Worm (Caenorhabditis elegans): ENCODE results near the gene F49F1.18.
"Not testable (repeated sequence)": the region's sequence is repeated elsewhere in the genome, so short reads cannot be mapped to it uniquely, and the experiment has no call there.

The F49F1.18 gene

DNA sequence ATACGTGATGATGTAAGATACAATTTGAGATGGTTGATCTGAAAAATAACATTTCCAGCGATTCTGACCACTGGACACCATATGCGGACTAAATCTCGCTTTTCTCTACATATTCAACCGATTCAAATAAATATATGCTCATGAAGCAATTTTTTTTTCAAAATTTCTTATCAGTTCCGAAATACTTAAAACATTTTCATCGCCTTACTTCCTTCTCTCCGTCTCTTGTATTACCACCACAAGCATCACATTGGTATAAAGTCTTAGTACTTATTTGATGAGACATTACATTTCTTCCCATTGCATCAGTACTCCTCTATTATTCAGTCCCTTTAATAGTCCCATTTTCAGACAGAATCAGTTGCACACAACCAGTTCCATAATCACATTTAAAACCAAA, 14.5 kb upstream of the F49F1.18 start, which contains the start of gene K08D10.14:
K08D10.14 (plus strand) TSS at position 301 of the 400 bp plus-strand sequence.
- TF ChIP-seq nhr-80 (tag; optimal IDR thresholded peaks at IDR 0.05) (peak; percentile 17), hlh-26 (GFP tag; conservative IDR thresholded peaks at IDR 0.05) (no peak), F10E7.11 (tag; optimal IDR thresholded peaks at IDR 0.05) (no peak), ceh-79 (tag; optimal IDR thresholded peaks at IDR 0.05) (no peak), akir-1 (GFP tag; optimal IDR thresholded peaks at IDR 0.05) (no peak), nfya-2 (GFP tag; IDR thresholded peaks at IDR 0.05) (no peak)

DNA sequence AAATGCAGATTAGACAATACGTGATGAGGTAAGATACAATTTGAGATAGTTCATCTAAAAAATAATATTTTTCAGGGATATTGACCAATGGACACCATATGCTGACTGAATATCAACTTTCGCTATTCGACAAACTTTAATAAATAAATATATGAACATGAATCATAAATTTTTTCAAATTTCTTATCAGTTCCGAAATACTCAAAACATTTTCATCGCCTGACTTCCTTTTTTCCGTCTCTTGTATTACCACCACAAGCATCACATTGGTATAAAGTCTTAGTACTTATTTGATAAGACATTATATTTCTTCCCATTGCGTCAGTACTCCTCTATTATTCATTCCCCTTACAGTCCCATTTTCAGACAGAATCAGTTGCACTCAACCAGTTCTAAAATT, 12.0 kb upstream of the F49F1.18 start, which contains the start of the genes K08D10.10 and R07C12.1:
K08D10.10 (plus strand) TSS at position 93 of the 400 bp plus-strand sequence.
R07C12.1 (plus strand) TSS at position 314 of the 400 bp plus-strand sequence.
- TF ChIP-seq F52B5.7 (tag; optimal IDR thresholded peaks at IDR 0.05) (no peak), nhr-80 (tag; optimal IDR thresholded peaks at IDR 0.05) (peak; percentile 42)

DNA sequence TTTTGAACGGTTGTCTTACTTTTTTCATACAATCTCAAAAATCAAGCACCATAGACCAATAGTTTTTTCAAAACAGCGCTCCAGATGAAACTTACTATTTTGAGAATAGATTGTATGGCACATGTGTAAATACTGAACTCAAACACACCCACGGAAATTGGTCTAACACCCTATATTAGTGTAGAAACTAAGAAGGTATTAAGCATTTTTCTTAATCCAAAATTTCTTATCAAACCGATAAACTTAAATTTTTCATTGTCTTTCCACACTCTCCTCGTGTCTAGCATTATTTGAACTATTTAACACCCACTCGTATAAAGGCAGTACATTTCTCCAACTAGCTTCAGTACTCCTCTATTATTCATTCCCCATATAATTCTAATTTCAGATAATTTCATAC, 10.0 kb upstream of the F49F1.18 start:
- no peak for TF ChIP-seq rec-8 (tag; optimal IDR thresholded peaks at IDR 0.05)
- TF ChIP-seq snpc-4 (GFP tag; optimal IDR thresholded peaks at IDR 0.05): no peak
- TF ChIP-seq snpc-4 (tag; optimal IDR thresholded peaks at IDR 0.05): no peak
- TF ChIP-seq F10E7.11 (tag; optimal IDR thresholded peaks at IDR 0.05): no peak
- no peak for TF ChIP-seq madf-10 (tag; optimal IDR thresholded peaks at IDR 0.05)
- no peak for TF ChIP-seq zfh-2 (GFP tag; conservative IDR thresholded peaks at IDR 0.05)

DNA sequence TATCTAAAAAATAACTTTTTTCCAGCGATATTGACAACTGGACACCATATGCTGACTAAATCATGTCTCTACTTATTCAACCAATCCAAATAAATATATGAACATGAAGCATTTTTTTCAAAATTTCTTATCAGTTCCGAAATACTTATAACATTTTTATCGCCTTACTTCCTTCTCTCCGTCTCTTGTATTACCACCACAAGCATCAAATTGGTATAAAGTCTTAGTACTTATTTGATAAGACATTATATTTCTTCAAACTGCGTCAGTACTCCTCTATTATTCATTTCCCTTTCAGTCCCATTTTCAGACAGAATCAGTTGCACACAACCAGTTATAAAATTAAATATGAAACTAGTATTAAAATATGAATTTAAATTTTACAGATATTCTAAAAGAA, 7.7 kb upstream of the F49F1.18 start:
- TF ChIP-seq Y95B8A.8 (GFP tag; IDR thresholded peaks at IDR 0.05) (no peak), nhr-80 (tag; optimal IDR thresholded peaks at IDR 0.05) (peak; percentile 77), nhr-120 (GFP tag; IDR thresholded peaks at IDR 0.05) (no peak)

DNA sequence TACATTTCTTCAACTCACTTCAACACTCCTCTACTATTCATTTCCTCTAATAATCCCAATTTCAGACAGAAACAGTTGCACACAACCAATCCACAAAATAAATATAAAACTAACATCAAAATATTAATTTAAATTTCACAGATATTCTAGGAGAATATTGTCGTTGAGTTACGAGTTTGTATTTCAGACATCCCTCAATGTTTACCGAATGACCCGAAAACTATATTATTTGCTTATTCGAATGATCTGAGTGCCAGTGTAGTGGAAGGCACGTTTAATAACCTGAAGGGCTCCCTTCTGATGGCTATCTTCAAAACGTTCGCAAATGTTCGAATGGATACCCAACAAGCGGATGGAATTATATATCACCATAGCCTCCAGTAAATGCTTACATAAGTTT, 4.6 kb upstream of the F49F1.18 start, which contains the start of gene R07C12.3:
R07C12.3 (plus strand) TSS at position 301 of the 400 bp plus-strand sequence.
- TF ChIP-seq rpc-1 (optimal IDR thresholded peaks at IDR 0.05) (no peak), rpc-1 (tag; optimal IDR thresholded peaks at IDR 0.05) (no peak), F37B4.10 (GFP tag; IDR thresholded peaks at IDR 0.05) (no peak), F22D6.2 (tag; optimal IDR thresholded peaks at IDR 0.05) (no peak), lir-1 (GFP tag; conservative IDR thresholded peaks at IDR 0.05) (no peak), K11D2.4 (GFP tag; IDR thresholded peaks at IDR 0.05) (no peak), cebp-2 (GFP tag; IDR thresholded peaks at IDR 0.05) (no peak), bed-2 (GFP tag; IDR thresholded peaks at IDR 0.05) (no peak), ccch-3 (GFP tag; optimal IDR thresholded peaks at IDR 0.05) (no peak), ama-1 (optimal IDR thresholded peaks at IDR 0.05) (no peak), ama-1 (GFP tag; optimal IDR thresholded peaks at IDR 0.05) (no peak), B0261.1 (tag; optimal IDR thresholded peaks at IDR 0.05) (no peak), snpc-1.3 (tag; optimal IDR thresholded peaks at IDR 0.05; ENCODE audit: insufficient read depth) (no peak), him-1 (tag; optimal IDR thresholded peaks at IDR 0.05) (no peak)

DNA sequence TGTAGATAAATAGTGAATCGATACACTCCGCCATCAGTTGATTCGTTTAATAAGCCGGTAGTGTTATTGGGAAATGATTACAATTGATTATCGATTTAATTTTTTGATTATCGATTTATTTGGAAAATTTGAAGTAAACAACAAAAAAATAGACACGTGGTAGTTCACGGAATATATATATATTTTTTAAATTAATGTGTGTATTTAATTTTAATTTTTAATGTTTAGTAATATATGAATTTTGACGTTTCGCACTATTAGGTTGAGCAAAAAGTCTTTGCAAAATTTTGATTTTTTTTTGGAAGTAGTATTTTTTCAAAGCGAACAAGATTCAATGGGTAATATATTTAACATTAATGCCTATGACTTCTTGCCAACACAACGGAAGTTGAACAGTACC, 2.8 kb upstream of the F49F1.18 start, which contains the start of gene F49F1.12:
F49F1.12 (minus strand) TSS at position 101 of the 400 bp plus-strand sequence.
- not testable (repeated sequence) for TF ChIP-seq Y56A3A.18 (GFP tag; IDR thresholded peaks at IDR 0.05); Y53G8AR.9 (GFP tag; conservative IDR thresholded peaks at IDR 0.05); unc-62 (GFP tag; optimal IDR thresholded peaks at IDR 0.05)
